Worm (Caenorhabditis elegans): ENCODE measurements around the gene ccdc-12.

DNA sequence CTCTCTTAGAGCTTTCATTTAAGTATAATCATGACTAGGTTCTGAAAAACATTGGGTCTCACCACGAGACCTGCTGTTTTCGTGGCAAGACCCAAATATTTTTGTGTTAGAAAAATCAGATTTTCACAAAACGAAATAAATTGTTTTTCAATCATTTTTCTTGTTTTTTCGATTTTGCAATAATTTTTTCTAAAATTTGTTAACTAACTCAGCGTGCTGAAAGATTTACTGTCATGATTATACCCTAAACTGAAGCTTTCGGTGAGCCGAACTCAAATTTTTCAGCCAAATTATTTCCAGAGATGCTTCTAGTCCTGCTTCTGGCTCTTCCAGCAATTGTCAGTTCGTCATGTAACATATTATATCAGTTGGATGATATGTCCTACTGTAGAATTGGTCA, 13.0 kb downstream of the ccdc-12 start, which contains the start of gene Y69A2AL.2:
- no peak for TF ChIP-seq nhr-102 (tag; optimal IDR thresholded peaks at IDR 0.05)
- TF ChIP-seq daf-8 (GFP tag; IDR thresholded peaks at IDR 0.05), result no peak
- TF ChIP-seq F49E8.2 (tag; optimal IDR thresholded peaks at IDR 0.05; ENCODE audit: borderline replicate concordance), result no peak
- no peak for TF ChIP-seq pha-4 (GFP tag; IDR thresholded peaks at IDR 0.05)
- TF ChIP-seq pha-4 (tag; optimal IDR thresholded peaks at IDR 0.05), result no peak
- no peak for TF ChIP-seq unc-130 (GFP tag; optimal IDR thresholded peaks at IDR 0.05)
- no peak for TF ChIP-seq T20F7.1 (GFP tag; optimal IDR thresholded peaks at IDR 0.05)
- no peak for TF ChIP-seq nhr-237 (tag; optimal IDR thresholded peaks at IDR 0.05)
- no peak for TF ChIP-seq ZK337.2 (GFP tag; IDR thresholded peaks at IDR 0.05)
- TF ChIP-seq tag-97 (GFP tag; IDR thresholded peaks at IDR 0.05), result no peak
